Worm (Caenorhabditis elegans): Measurements from ENCODE around the gene nhx-6.

The nhx-6 gene

DNA sequence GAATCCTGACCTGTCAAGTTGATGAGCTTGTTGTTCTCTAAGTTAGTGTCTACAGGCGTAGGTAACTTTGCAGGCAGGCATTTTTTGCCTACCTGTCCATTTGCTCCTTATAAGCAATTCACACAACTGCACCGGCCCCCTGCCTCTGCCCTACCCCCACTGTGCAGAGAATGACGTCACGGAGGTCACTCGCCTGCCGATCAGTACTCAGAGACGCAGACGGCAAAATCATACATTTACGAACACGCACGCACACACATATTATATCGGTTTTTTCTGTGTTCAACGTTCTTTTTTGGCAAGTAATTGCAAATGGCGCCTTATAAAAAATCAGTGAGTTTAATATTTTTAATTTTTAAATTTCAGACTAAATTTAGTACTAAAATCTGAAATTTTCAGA lies 7.1 kb upstream of the nhx-6 start, which contains the start of gene duxl-1 (continued):
- TF ChIP-seq mdt-29 (GFP tag; IDR thresholded peaks at IDR 0.05) (no peak), mep-1 (tag; optimal IDR thresholded peaks at IDR 0.05) (no peak), F44E2.7 (GFP tag; IDR thresholded peaks at IDR 0.05) (no peak), mes-2 (tag; optimal IDR thresholded peaks at IDR 0.05; ENCODE audit: poor library complexity, severe bottlenecking) (peak; percentile 71), fkh-10 (GFP tag; optimal IDR thresholded peaks at IDR 0.05) (no peak), lin-15B (tag; optimal IDR thresholded peaks at IDR 0.05) (no peak), spr-3 (GFP tag; optimal IDR thresholded peaks at IDR 0.05) (no peak), cey-2 (tag; optimal IDR thresholded peaks at IDR 0.05; ENCODE audit: borderline replicate concordance, insufficient read depth) (no peak), zfp-2 (tag; optimal IDR thresholded peaks at IDR 0.05) (no peak), sdz-12 (GFP tag; optimal IDR thresholded peaks at IDR 0.05) (no peak), hmg-1.1 (GFP tag; IDR thresholded peaks at IDR 0.05) (peak; percentile 33; the same call in 1 of the 2 replicates), gei-8 (GFP tag; optimal IDR thresholded peaks at IDR 0.05) (no peak), snpc-1.2 (GFP tag; IDR thresholded peaks at IDR 0.05) (no peak), jun-1 (tag; optimal IDR thresholded peaks at IDR 0.05) (no peak), ces-1 (GFP tag; optimal IDR thresholded peaks at IDR 0.05) (no peak), madf-9 (GFP tag; conservative IDR thresholded peaks at IDR 0.05) (no peak), nhr-77 (tag; optimal IDR thresholded peaks at IDR 0.05) (no peak), nhr-237 (tag; optimal IDR thresholded peaks at IDR 0.05) (no peak), nhr-10 (tag; optimal IDR thresholded peaks at IDR 0.05) (no peak), nhr-48 (tag; optimal IDR thresholded peaks at IDR 0.05) (peak; percentile 6), mxl-3 (GFP tag; optimal IDR thresholded peaks at IDR 0.05) (peak; percentile 7), ZK337.2 (GFP tag; IDR thresholded peaks at IDR 0.05) (no peak), F49E8.2 (tag; optimal IDR thresholded peaks at IDR 0.05; ENCODE audit: borderline replicate concordance) (no peak), daf-8 (GFP tag; IDR thresholded peaks at IDR 0.05) (no peak), hif-1 (tag; optimal IDR thresholded peaks at IDR 0.05) (peak in 1 of 2 experiments; percentile 86), lin-1 (GFP tag; IDR thresholded peaks at IDR 0.05) (no peak), daf-12 (tag; optimal IDR thresholded peaks at IDR 0.05) (no peak)

- TF ChIP-seq ztf-7 (tag; optimal IDR thresholded peaks at IDR 0.05) (no peak), unc-62 (GFP tag; optimal IDR thresholded peaks at IDR 0.05 in 1 of 2) (peak in 1 of 2 experiments; percentile 49), unc-62 (tag; optimal IDR thresholded peaks at IDR 0.05) (no peak)
Observed at ce11 chrII:1666025-1666424, 4.6 kb upstream of the nhx-6 start, which contains the start of gene srlf-29. Gene srlf-29 (plus strand): TSS chrII:1666325.

- TF ChIP-seq Y75B8A.6 (GFP tag; IDR thresholded peaks at IDR 0.05) = no peak
- TF ChIP-seq ceh-82 (tag; optimal IDR thresholded peaks at IDR 0.05) = no peak
- TF ChIP-seq unc-62 (GFP tag; optimal IDR thresholded peaks at IDR 0.05 in 1 of 2) = peak in 1 of 2 experiments; percentile 62
- no peak for TF ChIP-seq unc-62 (tag; optimal IDR thresholded peaks at IDR 0.05)
- TF ChIP-seq attf-4 (tag; optimal IDR thresholded peaks at IDR 0.05) = no peak
- no peak for TF ChIP-seq dve-1 (tag; optimal IDR thresholded peaks at IDR 0.05; ENCODE audit: insufficient read depth)
- no peak for TF ChIP-seq mxl-3 (GFP tag; optimal IDR thresholded peaks at IDR 0.05)
- no peak for TF ChIP-seq egl-27 (tag; optimal IDR thresholded peaks at IDR 0.05)
- TF ChIP-seq lin-15B (tag; optimal IDR thresholded peaks at IDR 0.05) = no peak
Observed at ce11 chrII:1668913-1669312, 1.7 kb upstream of the nhx-6 start, which contains the start of gene srw-97. Gene srw-97 (minus strand): TSS chrII:1669013.

ce11 chrII:1670985-1671384 lies 356 bp downstream of the nhx-6 start:
- TF ChIP-seq hmg-1.1 (GFP tag; IDR thresholded peaks at IDR 0.05) = no peak
- peak; percentile 91 for TF ChIP-seq aha-1 (tag)
- no peak for TF ChIP-seq lim-7 (GFP tag; IDR thresholded peaks at IDR 0.05)
- TF ChIP-seq zfp-2 (tag; optimal IDR thresholded peaks at IDR 0.05) = no peak
- TF ChIP-seq rbr-2 (tag; optimal IDR thresholded peaks at IDR 0.05) = no peak
- TF ChIP-seq aly-2 (tag; optimal IDR thresholded peaks at IDR 0.05) = no peak
- no peak for TF ChIP-seq nhr-237 (tag; optimal IDR thresholded peaks at IDR 0.05)
- no peak for TF ChIP-seq ceh-20 (GFP tag; IDR thresholded peaks at IDR 0.05)

Data from whole organism, L4 larva.